Fruit fly (Drosophila melanogaster) whole organism, embryonic: ENCODE measurements around the gene RpS20.

Source experiments
- Asciz ChIP-seq: fragments of 200-800 bp; sonication (Bioruptor generic); optimal IDR thresholded peaks from 2 replicates; lab custom pipeline; 2017; ENCODE audit warnings: missing biosample characterization, mild to moderate bottlenecking, missing genetic modification characterization, missing genetic modification reagents
- BEAF-32 ChIP-seq: fragments of 200-800 bp; sonication (Bioruptor generic); optimal IDR thresholded peaks from 3 replicates; lab custom pipeline; 2017; ENCODE audit warnings: missing biosample characterization, missing genetic modification characterization, mild to moderate bottlenecking, moderate library complexity, missing genetic modification reagents
- CG10267 ChIP-seq: fragments of 200-800 bp; sonication (Bioruptor generic); optimal IDR thresholded peaks from 2 replicates; lab custom pipeline; 2018; ENCODE audit warnings: missing biosample characterization, mild to moderate bottlenecking, missing genetic modification characterization, moderate library complexity
- CG11398 ChIP-seq: fragments of 200-800 bp; sonication (Bioruptor generic); optimal IDR thresholded peaks from 2 replicates; lab custom pipeline; 2016; ENCODE audit warnings: missing biosample characterization, missing genetic modification characterization
- CG11456 ChIP-seq: fragments of 200-800 bp; sonication (Bioruptor generic); IDR thresholded peaks from 3 replicates; pipeline ENCODE4 v1.3.6; 2022; ENCODE audit warnings: missing biosample characterization, missing genetic modification characterization
- CG12155 ChIP-seq: fragments of 200-800 bp; sonication (Bioruptor generic); optimal IDR thresholded peaks from 3 replicates; lab custom pipeline; 2016; ENCODE audit warnings: missing biosample characterization, missing genetic modification characterization
- CG12299 ChIP-seq: fragments of 200-800 bp; sonication (Bioruptor generic); optimal IDR thresholded peaks from 2 replicates; lab custom pipeline; 2018; ENCODE audit warnings: missing biosample characterization, mild to moderate bottlenecking, missing genetic modification characterization
- CG14710 ChIP-seq: fragments of 200-800 bp; sonication (Bioruptor generic); optimal IDR thresholded peaks from 3 replicates; lab custom pipeline; 2019; ENCODE audit warnings: missing biosample characterization, mild to moderate bottlenecking, missing genetic modification characterization, moderate library complexity
- CG1603 ChIP-seq: fragments of 200-800 bp; sonication (Bioruptor generic); optimal IDR thresholded peaks from 2 replicates; lab custom pipeline; 2019; ENCODE audit warnings: missing biosample characterization, mild to moderate bottlenecking, missing genetic modification characterization, moderate library complexity
- CG17802 ChIP-seq: fragments of 200-800 bp; sonication (Bioruptor generic); optimal IDR thresholded peaks from 2 replicates; lab custom pipeline; 2018; ENCODE audit warnings: missing biosample characterization, mild to moderate bottlenecking, missing genetic modification characterization, moderate library complexity
- CG30403 ChIP-seq: fragments of 200-800 bp; sonication (Bioruptor generic); optimal IDR thresholded peaks from 3 replicates; lab custom pipeline; 2016; ENCODE audit warnings: missing biosample characterization, missing genetic modification characterization
- CG31365 ChIP-seq: fragments of 200-800 bp; sonication (Bioruptor generic); optimal IDR thresholded peaks from 2 replicates; lab custom pipeline; 2018; ENCODE audit warnings: missing biosample characterization, mild to moderate bottlenecking, missing genetic modification characterization
- CG32772 ChIP-seq: fragments of 200-800 bp; sonication (Bioruptor generic); IDR thresholded peaks from 2 replicates; pipeline ENCODE4 v1.3.6; 2022; ENCODE audit warnings: missing biosample characterization, missing genetic modification characterization
- CG34376 ChIP-seq: fragments of 200-800 bp; sonication (Bioruptor generic); optimal IDR thresholded peaks from 2 replicates; lab custom pipeline; 2018; ENCODE audit warnings: missing biosample characterization, mild to moderate bottlenecking, missing genetic modification characterization
- CG4282 ChIP-seq: fragments of 200-800 bp; sonication (Bioruptor generic); optimal IDR thresholded peaks from 2 replicates; lab custom pipeline; 2016; ENCODE audit warnings: missing biosample characterization, missing genetic modification characterization
- CG43689 ChIP-seq: fragments of 200-800 bp; sonication (Bioruptor generic); IDR thresholded peaks from 2 replicates; pipeline ENCODE4 v1.3.6; 2022; ENCODE audit warnings: missing biosample characterization, missing genetic modification characterization
- CG4707 ChIP-seq: fragments of 200-800 bp; sonication (Bioruptor generic); optimal IDR thresholded peaks from 2 replicates; lab custom pipeline; 2018; ENCODE audit warnings: missing biosample characterization, mild to moderate bottlenecking, missing genetic modification characterization, moderate library complexity
- CG6813 ChIP-seq: fragments of 200-800 bp; sonication (Bioruptor generic); optimal IDR thresholded peaks from 2 replicates; lab custom pipeline; 2017; ENCODE audit warnings: missing biosample characterization, missing genetic modification characterization, mild to moderate bottlenecking, moderate library complexity, missing genetic modification reagents
- CG7372 ChIP-seq: fragments of 200-800 bp; sonication (Bioruptor generic); IDR thresholded peaks from 2 replicates; pipeline ENCODE4 v1.3.6; 2022; ENCODE audit warnings: missing biosample characterization, missing genetic modification characterization
- CG8089 ChIP-seq: fragments of 200-800 bp; sonication (Bioruptor generic); optimal IDR thresholded peaks from 3 replicates; lab custom pipeline; 2016; ENCODE audit warnings: missing biosample characterization, missing genetic modification characterization
- CG8290 ChIP-seq, 3 experiments: fragments of 200-800 bp; sonication (Bioruptor generic); optimal IDR thresholded peaks; 2 replicates each; lab custom pipeline; 2016 to 2019; ENCODE audit warnings: missing biosample characterization in 3 of 3, missing genetic modification characterization in 3 of 3, mild to moderate bottlenecking in 2 of 3, moderate library complexity in 1 of 3
- CG9609 ChIP-seq: fragments of 200-800 bp; sonication (Bioruptor generic); optimal IDR thresholded peaks from 3 replicates; lab custom pipeline; 2016; ENCODE audit warnings: missing biosample characterization, missing genetic modification characterization
- CkIIα-i1 ChIP-seq: fragments of 200-800 bp; sonication (Bioruptor generic); IDR thresholded peaks from 2 replicates; pipeline ENCODE4 v1.3.6; 2022; ENCODE audit warnings: missing biosample characterization, missing genetic modification characterization
- Drgx ChIP-seq: fragments of 200-800 bp; sonication (Bioruptor generic); IDR thresholded peaks from 2 replicates; pipeline ENCODE4 v1.3.6; 2022; ENCODE audit warnings: missing biosample characterization, missing genetic modification characterization
- ERR ChIP-seq: fragments of 200-800 bp; sonication (Bioruptor generic); optimal IDR thresholded peaks from 2 replicates; lab custom pipeline; 2016; ENCODE audit warnings: missing biosample characterization, missing genetic modification characterization
- Ets97D ChIP-seq: fragments of 200-800 bp; sonication (Bioruptor generic); optimal IDR thresholded peaks from 3 replicates; lab custom pipeline; 2016; ENCODE audit warnings: missing biosample characterization, missing genetic modification characterization
- Gsc ChIP-seq: fragments of 200-800 bp; sonication (Bioruptor generic); IDR thresholded peaks from 2 replicates; pipeline ENCODE4 v1.3.6; 2022; ENCODE audit warnings: missing biosample characterization, missing genetic modification characterization
- H2.0 ChIP-seq: fragments of 200-800 bp; sonication (Bioruptor generic); IDR thresholded peaks from 2 replicates; pipeline ENCODE4 v1.3.6; 2022; ENCODE audit warnings: missing biosample characterization, missing genetic modification characterization
- HLH3B ChIP-seq: fragments of 200-800 bp; sonication (Bioruptor generic); IDR thresholded peaks from 2 replicates; pipeline ENCODE4 v1.3.6; 2022; ENCODE audit warnings: missing biosample characterization, missing genetic modification characterization
- HmgD ChIP-seq: fragments of 200-800 bp; sonication (Bioruptor generic); optimal IDR thresholded peaks from 3 replicates; lab custom pipeline; 2016; ENCODE audit warnings: missing biosample characterization, missing genetic modification characterization
- Hr3 ChIP-seq: fragments of 200-800 bp; sonication (Bioruptor generic); optimal IDR thresholded peaks from 3 replicates; lab custom pipeline; 2016; ENCODE audit warnings: missing biosample characterization, missing genetic modification characterization
- Hr78 ChIP-seq, 2 experiments: fragments of 200-800 bp in 1 of 2; fragments of >200 bp in 1 of 2; sonication (Bioruptor generic) in 1 of 2; optimal IDR thresholded peaks; 2 replicates each; lab custom pipeline; 2017 to 2019; ENCODE audit warnings: missing biosample characterization in 2 of 2, missing genetic modification characterization in 2 of 2, mild to moderate bottlenecking in 1 of 2, moderate library complexity in 1 of 2
- Myb ChIP-seq: fragments of 200-800 bp; sonication (Bioruptor generic); optimal IDR thresholded peaks from 2 replicates; lab custom pipeline; 2016; ENCODE audit warnings: missing biosample characterization, missing genetic modification characterization
- Xbp1 ChIP-seq: fragments of 200-800 bp; sonication (Bioruptor generic); optimal IDR thresholded peaks from 3 replicates; lab custom pipeline; 2016; ENCODE audit warnings: missing biosample characterization, mild to moderate bottlenecking, missing genetic modification characterization
- YL-1 ChIP-seq: fragments of 200-800 bp; sonication (Bioruptor generic); optimal IDR thresholded peaks from 3 replicates; lab custom pipeline; 2017; ENCODE audit warnings: missing biosample characterization, mild to moderate bottlenecking, missing genetic modification characterization
- ara ChIP-seq: fragments of 200-800 bp; sonication (Bioruptor generic); IDR thresholded peaks from 2 replicates; pipeline ENCODE4 v1.3.6; 2022; ENCODE audit warnings: missing biosample characterization, missing genetic modification characterization
- cas ChIP-seq: fragments of 200-800 bp; sonication (Bioruptor generic); IDR thresholded peaks from 2 replicates; pipeline ENCODE4 v1.3.6; 2022; ENCODE audit warnings: missing biosample characterization, missing genetic modification characterization
- cato ChIP-seq: fragments of 200-800 bp; sonication (Bioruptor generic); optimal IDR thresholded peaks from 2 replicates; lab custom pipeline; 2016; ENCODE audit warnings: missing biosample characterization, missing genetic modification characterization, borderline replicate concordance
- fru ChIP-seq: fragments of >200 bp; optimal IDR thresholded peaks from 2 replicates; lab custom pipeline; 2017
- grn ChIP-seq: fragments of 200-800 bp; sonication (Bioruptor generic); optimal IDR thresholded peaks from 3 replicates; lab custom pipeline; 2017; ENCODE audit warnings: missing biosample characterization, missing genetic modification characterization
- ind ChIP-seq: fragments of 200-800 bp; sonication (Bioruptor generic); optimal IDR thresholded peaks from 3 replicates; lab custom pipeline; 2016; ENCODE audit warnings: missing biosample characterization, missing genetic modification characterization
- jumu ChIP-seq: fragments of 200-800 bp; sonication (Bioruptor generic); optimal IDR thresholded peaks from 3 replicates; lab custom pipeline; 2016; ENCODE audit warnings: missing biosample characterization, missing genetic modification characterization
- lmd ChIP-seq: fragments of 200-800 bp; sonication (Bioruptor generic); IDR thresholded peaks from 2 replicates; pipeline ENCODE4 v1.3.6; 2022; ENCODE audit warnings: missing biosample characterization, missing genetic modification characterization
- pan ChIP-seq, 4 experiments: fragments of >200 bp in 3 of 4; fragments of 200-800 bp in 1 of 4; sonication (Bioruptor generic) in 1 of 4; optimal IDR thresholded peaks in 3 of 4; IDR thresholded peaks in 1 of 4; 2 replicates each; pipeline versions ENCODE4 v1.3.6 to Lab custom; 2017 to 2022; ENCODE audit warnings: missing biosample characterization in 2 of 4, missing genetic modification characterization in 2 of 4, mixed read lengths in 1 of 4
- pzg ChIP-seq: fragments of 200-800 bp; sonication (Bioruptor generic); optimal IDR thresholded peaks from 3 replicates; lab custom pipeline; 2018; ENCODE audit warnings: missing biosample characterization, mild to moderate bottlenecking, missing genetic modification characterization, moderate library complexity
- sens ChIP-seq: fragments of 200-800 bp; sonication (Bioruptor generic); peaks from one replicate; lab custom pipeline; 2016; ENCODE audit warnings: missing biosample characterization, missing genetic modification characterization
- slp2 ChIP-seq: fragments of 200-800 bp; sonication (Bioruptor generic); optimal IDR thresholded peaks from 2 replicates; lab custom pipeline; 2016; ENCODE audit warnings: missing biosample characterization, missing genetic modification characterization
- tna ChIP-seq: fragments of 200-800 bp; sonication (Bioruptor generic); IDR thresholded peaks from 2 replicates; pipeline ENCODE4 v1.3.6; 2022; ENCODE audit warnings: missing biosample characterization, missing genetic modification characterization; ENCODE audit not compliant: partially characterized antibody
- vnd ChIP-seq: fragments of 200-800 bp; sonication (Bioruptor generic); IDR thresholded peaks from 3 replicates; pipeline ENCODE4 v1.3.6; 2022; ENCODE audit warnings: missing biosample characterization, missing genetic modification characterization; ENCODE audit not compliant: partially characterized antibody

RpS20 gene

dm6 chr3R:20823704-20824454 is 1.9 kb downstream of the RpS20 start, which contains the start of gene CG17272 (continued):
- TF ChIP-seq CG12299 (tag; lab: Kevin White, UChicago) (no peak), CG43689 (GFP tag; lab: Robert Waterston, UW) (no peak), CG8290 (GFP tag; optimal IDR thresholded peaks at IDR 0.05; lab: Kevin White, UChicago) (peak; percentile 15), CG8290 (tag; optimal IDR thresholded peaks at IDR 0.05; lab: Kevin White, UChicago) (peak in 1 of 2 experiments; percentile 28), ara (GFP tag; lab: Robert Waterston, UW) (no peak), CG9609 (no peak), Hr3 (no peak), CG12155 (GFP tag; lab: Kevin White, UChicago) (no peak), CG11456 (GFP tag; lab: Robert Waterston, UW) (no peak), HLH3B (GFP tag; lab: Robert Waterston, UW) (no peak), Ets97D (GFP tag; lab: Kevin White, UChicago) (peak; percentile 48), cato (GFP tag; lab: Kevin White, UChicago) (no peak), CG30403 (GFP tag; lab: Kevin White, UChicago) (no peak), BEAF-32 (peak; percentile 19), fru (no peak), Gsc (GFP tag; lab: Robert Waterston, UW) (no peak), CG10267 (tag; lab: Kevin White, UChicago) (peak; percentile 31), CG8089 (GFP tag; lab: Kevin White, UChicago) (no peak), CG4707 (GFP tag; lab: Kevin White, UChicago) (no peak), Asciz (GFP tag; lab: Kevin White, UChicago) (no peak), HmgD (GFP tag; lab: Kevin White, UChicago) (no peak), cas (GFP tag; lab: Robert Waterston, UW) (no peak), grn (GFP tag; lab: Kevin White, UChicago) (no peak), CG11398 (no peak), lmd (no peak), ind (GFP tag; lab: Kevin White, UChicago) (no peak), Xbp1 (GFP tag; lab: Kevin White, UChicago) (no peak), pan (optimal IDR thresholded peaks at IDR 0.05; lab: Kevin White, UChicago) (no peak), pan (GFP tag; optimal IDR thresholded peaks at IDR 0.05 in 1 of 2, IDR thresholded peaks at IDR 0.05 in 1 of 2) (no peak), CG34376 (GFP tag; lab: Kevin White, UChicago) (no peak), vnd (GFP tag; lab: Robert Waterston, UW) (no peak), ERR (GFP tag; lab: Kevin White, UChicago) (no peak), sens (peak; percentile 92), YL-1 (peak; percentile 39), tna (GFP tag; lab: Robert Waterston, UW) (no peak), CG7372 (no peak), CkIIα-i1 (GFP tag; lab: Robert Waterston, UW) (no peak), CG4282 (GFP tag; lab: Kevin White, UChicago) (no peak), CG6813 (GFP tag; lab: Kevin White, UChicago) (no peak), jumu (GFP tag; lab: Kevin White, UChicago) (no peak), H2.0 (GFP tag; lab: Robert Waterston, UW) (no peak), CG31365 (tag; lab: Kevin White, UChicago) (no peak), CG17802 (no peak), CG14710 (tag; lab: Kevin White, UChicago) (peak; percentile 44), CG32772 (GFP tag; lab: Robert Waterston, UW) (no peak), Hr78 (GFP tag; optimal IDR thresholded peaks at IDR 0.05; lab: Kevin White, UChicago) (no peak), pzg (GFP tag; lab: Kevin White, UChicago) (peak; percentile 58), Drgx (no peak), Myb (GFP tag; lab: Kevin White, UChicago) (peak; percentile 48), slp2 (GFP tag; lab: Kevin White, UChicago) (no peak), CG1603 (tag; lab: Kevin White, UChicago) (peak; percentile 37)
